Fruit fly (Drosophila melanogaster) whole organism, pupa: ENCODE data around the gene peg.

Experiments
- CG32121 ChIP-seq: fragments of 200-800 bp; sonication (Bioruptor generic); IDR thresholded peaks from 2 replicates; pipeline ENCODE4 v1.3.6; 2022; ENCODE audit warnings: missing biosample characterization, missing genetic modification characterization
- CG9948 ChIP-seq: fragments of 200-800 bp; sonication (Bioruptor generic); optimal IDR thresholded peaks from 2 replicates; lab custom pipeline; 2018; ENCODE audit warnings: missing biosample characterization, mild to moderate bottlenecking, missing genetic modification characterization, moderate library complexity
- D1 ChIP-seq: fragments of 200-800 bp; sonication (Bioruptor generic); optimal IDR thresholded peaks from 2 replicates; lab custom pipeline; 2018; ENCODE audit warnings: missing biosample characterization, mild to moderate bottlenecking, missing genetic modification characterization, moderate library complexity
- EcR ChIP-seq: fragments of 200-800 bp; sonication (Bioruptor generic); optimal IDR thresholded peaks from 3 replicates; lab custom pipeline; 2019; ENCODE audit warnings: missing biosample characterization, missing genetic modification characterization, mild to moderate bottlenecking, moderate library complexity, missing genetic modification reagents
- Pif1A ChIP-seq: fragments of 200-800 bp; sonication (Bioruptor generic); optimal IDR thresholded peaks from 3 replicates; lab custom pipeline; 2016; ENCODE audit warnings: missing biosample characterization, missing genetic modification characterization
- Snoo ChIP-seq: fragments of 200-800 bp; sonication (Bioruptor generic); optimal IDR thresholded peaks from 3 replicates; lab custom pipeline; 2017; ENCODE audit warnings: missing biosample characterization, mild to moderate bottlenecking, missing genetic modification characterization, inconsistent platforms
- fd96Ca ChIP-seq: fragments of 200-800 bp; sonication (Bioruptor generic); IDR thresholded peaks from 3 replicates; pipeline ENCODE4 v1.3.6; 2022; ENCODE audit warnings: missing biosample characterization, missing genetic modification characterization

dm6 chr3R:21006967-21007366 is 17.0 kb downstream of the peg start, which contains the start of gene Alp5:
- TF ChIP-seq EcR (GFP tag; lab: Kevin White, UChicago), result no peak
- TF ChIP-seq Snoo (tag; lab: Kevin White, UChicago), result no peak
- TF ChIP-seq fd96Ca (GFP tag; lab: Robert Waterston, UW), result no peak
- TF ChIP-seq D1 (tag; lab: Kevin White, UChicago), result no peak
- no peak for TF ChIP-seq Pif1A (GFP tag; lab: Kevin White, UChicago)
- TF ChIP-seq CG9948 (tag; lab: Kevin White, UChicago), result no peak
- TF ChIP-seq CG32121 (GFP tag; lab: Robert Waterston, UW), result no peak
